Fruit fly (Drosophila melanogaster) whole organism, adult: ENCODE results near the gene Hsp23.

Experiments
- CG14711 ChIP-seq: fragments of 200-800 bp; sonication (Bioruptor generic); optimal IDR thresholded peaks from 2 replicates; lab custom pipeline; 2018; ENCODE audit warnings: missing biosample characterization, mild to moderate bottlenecking, missing genetic modification characterization, moderate library complexity
- CG7045 ChIP-seq: fragments of 200-800 bp; sonication (Bioruptor generic); optimal IDR thresholded peaks from 2 replicates; lab custom pipeline; 2017; ENCODE audit warnings: missing biosample characterization, mild to moderate bottlenecking, missing genetic modification characterization
- Crg-1 ChIP-seq: fragments of 200-800 bp; sonication (Bioruptor generic); optimal IDR thresholded peaks from 2 replicates; lab custom pipeline; 2016; ENCODE audit warnings: missing biosample characterization, missing genetic modification characterization
- cic ChIP-seq: fragments of 200-800 bp; sonication (Bioruptor generic); optimal IDR thresholded peaks from 2 replicates; lab custom pipeline; 2017; ENCODE audit warnings: missing biosample characterization, mild to moderate bottlenecking, missing genetic modification characterization, moderate library complexity
- kay ChIP-seq: fragments of 200-800 bp; sonication (Bioruptor generic); peaks from one replicate; lab custom pipeline; 2016; ENCODE audit warnings: missing biosample characterization, missing genetic modification characterization, borderline replicate concordance
- ovo ChIP-seq: fragments of 200-800 bp; sonication (Bioruptor generic); optimal IDR thresholded peaks from 2 replicates; lab custom pipeline; 2016; ENCODE audit warnings: missing biosample characterization, missing genetic modification characterization
- pad ChIP-seq: fragments of 200-800 bp; sonication (Bioruptor generic); optimal IDR thresholded peaks from 3 replicates; lab custom pipeline; 2017; ENCODE audit warnings: missing biosample characterization, missing genetic modification characterization, mild to moderate bottlenecking, moderate library complexity, missing genetic modification reagents

dm6 chr3L:9368665-9369064 is 13.0 kb upstream of the Hsp23 start:
- TF ChIP-seq CG7045 (GFP tag; lab: Kevin White, UChicago) (no peak), ovo (no peak), pad (GFP tag; lab: Kevin White, UChicago) (no peak), CG14711 (tag; lab: Kevin White, UChicago) (no peak), cic (GFP tag; lab: Kevin White, UChicago) (no peak), kay (GFP tag; lab: Kevin White, UChicago) (no peak), Crg-1 (GFP tag; lab: Kevin White, UChicago) (no peak)
